Worm (Caenorhabditis elegans) whole organism, young adult: Measurements from ENCODE around the gene Y59A8B.8.
"Not testable (repeated sequence)": the region's sequence is repeated elsewhere in the genome, so short reads cannot be mapped to it uniquely, and the experiment has no call there.

Experiments used
- F57C9.4 ChIP-seq: sonication (generic microtip); optimal IDR thresholded peaks from 2 replicates; lab custom pipeline; 2017; ENCODE audit warnings: mild to moderate bottlenecking, missing genetic modification characterization, missing compliant biosample characterization
- Y67H2A.10 ChIP-seq: fragments of 200-800 bp; sonication (Bioruptor generic); conservative IDR thresholded peaks from 2 replicates; pipeline ENCODE4 v1.3.6; 2022; ENCODE audit warnings: missing genetic modification reagents, missing genetic modification characterization, missing compliant biosample characterization
- Y79H2A.3 ChIP-seq: fragments of 200-800 bp; sonication (Bioruptor generic); conservative IDR thresholded peaks from 2 replicates; pipeline ENCODE4 v1.3.6; 2022; ENCODE audit warnings: missing genetic modification reagents, missing genetic modification characterization, missing compliant biosample characterization
- attf-6 ChIP-seq: fragments of 200-800 bp; sonication (Bioruptor generic); IDR thresholded peaks from 2 replicates; pipeline ENCODE4 v1.3.6; 2022; ENCODE audit warnings: missing genetic modification reagents, missing genetic modification characterization, missing compliant biosample characterization
- die-1 ChIP-seq: sonication (generic microtip); optimal IDR thresholded peaks from 2 replicates; lab custom pipeline; 2016; ENCODE audit warnings: missing genotype, mild to moderate bottlenecking, missing genetic modification characterization, missing compliant biosample characterization
- dox-1 ChIP-seq: fragments of 200-800 bp; sonication (Bioruptor generic); IDR thresholded peaks from 2 replicates; pipeline ENCODE4 v1.3.6; 2022; ENCODE audit warnings: missing genetic modification reagents, missing genetic modification characterization, missing compliant biosample characterization
- egl-18 ChIP-seq: fragments of 200-800 bp; sonication (Bioruptor generic); IDR thresholded peaks from 2 replicates; pipeline ENCODE4 v1.3.6; 2022; ENCODE audit warnings: missing genetic modification reagents, missing genetic modification characterization, missing compliant biosample characterization
- egl-44 ChIP-seq: fragments of 200-800 bp; sonication (Bioruptor generic); IDR thresholded peaks from 2 replicates; pipeline ENCODE4 v1.3.6; 2022; ENCODE audit warnings: missing genetic modification reagents, missing genetic modification characterization, missing compliant biosample characterization
- fkh-3 ChIP-seq: sonication (generic microtip); optimal IDR thresholded peaks from 2 replicates; lab custom pipeline; 2016; ENCODE audit warnings: mild to moderate bottlenecking, missing genetic modification characterization, missing compliant biosample characterization
- lsy-27 ChIP-seq: sonication (generic microtip); optimal IDR thresholded peaks from 2 replicates; lab custom pipeline; 2017; ENCODE audit warnings: missing genetic modification characterization, mild to moderate bottlenecking, missing compliant biosample characterization, antibody characterized with exemption, missing genotype, borderline replicate concordance; ENCODE audit not compliant: insufficient read depth
- mxl-1 ChIP-seq: sonication (generic microtip); optimal IDR thresholded peaks from 2 replicates; lab custom pipeline; 2016; ENCODE audit warnings: missing genetic modification characterization, missing compliant biosample characterization
- unc-62 ChIP-seq: fragments of 150-350 bp; optimal IDR thresholded peaks from 2 replicates; lab custom pipeline; 2014; ENCODE audit warnings: missing biosample characterization, missing genetic modification reagents, missing genetic modification characterization
- ztf-18 ChIP-seq: sonication (generic microtip); optimal IDR thresholded peaks from 2 replicates; lab custom pipeline; 2016; ENCODE audit warnings: missing genotype, mild to moderate bottlenecking, missing genetic modification characterization, missing compliant biosample characterization

DNA sequence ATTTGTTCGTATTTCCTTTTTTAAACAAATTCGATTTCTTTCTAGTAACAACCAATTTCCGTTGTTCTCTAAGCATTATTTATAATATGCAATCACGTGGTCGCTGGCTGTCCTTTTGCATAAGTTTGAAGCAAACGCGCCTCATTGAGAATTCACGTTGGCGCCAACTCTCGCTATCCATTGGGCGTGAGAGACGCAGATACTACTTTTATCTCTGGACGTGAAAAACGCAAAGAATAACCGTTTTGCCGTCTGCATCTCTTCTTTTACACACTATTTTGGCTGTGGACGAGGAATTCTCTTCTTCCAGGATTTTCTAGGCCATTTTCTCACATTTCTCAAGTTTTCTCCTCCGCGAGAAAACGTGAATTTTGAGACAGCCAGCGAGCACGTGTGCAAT, 3.1 kb upstream of the Y59A8B.8 start:
- not testable (repeated sequence) for TF ChIP-seq fkh-3 (tag; lab: Kevin White, UChicago); lsy-27 (tag; lab: Kevin White, UChicago); attf-6 (GFP tag; lab: Robert Waterston, UW); unc-62 (GFP tag; lab: Kevin White, UChicago); ztf-18 (tag; lab: Kevin White, UChicago); die-1 (tag; lab: Kevin White, UChicago); egl-18 (GFP tag; lab: Robert Waterston, UW); dox-1 (GFP tag; lab: Robert Waterston, UW); Y67H2A.10; egl-44; mxl-1 (tag; lab: Kevin White, UChicago); Y79H2A.3 (GFP tag; lab: Robert Waterston, UW); F57C9.4
